Fruit fly (Drosophila melanogaster): ENCODE results near the gene CG42681.

The CG42681 gene

DNA sequence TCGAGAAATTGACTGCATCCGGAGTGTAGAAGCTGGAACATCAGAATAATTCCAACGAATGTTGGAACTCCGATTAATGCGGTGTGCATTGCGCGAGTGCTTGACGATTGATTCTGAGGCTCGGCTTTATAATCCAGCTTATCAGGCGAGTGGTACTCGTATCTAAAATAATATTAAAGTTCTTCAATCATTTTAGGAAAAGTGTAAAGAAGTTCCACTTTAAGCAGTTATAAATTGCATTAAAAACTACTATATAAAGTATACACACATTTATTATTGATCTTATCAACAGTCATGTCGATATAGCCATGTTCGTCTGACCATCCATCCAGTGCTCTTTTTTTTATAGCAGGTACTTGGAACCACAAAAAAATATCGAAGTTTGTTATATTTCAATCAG lies 40.3 kb downstream of the CG42681 start, which contains the start of gene CG18636:
Gene CG18636, minus strand, starts transcription at position 101 of the 400 bp plus-strand sequence.
- TF ChIP-seq lola (GFP tag; optimal IDR thresholded peaks at IDR 0.05): no peak
- TF ChIP-seq dl (GFP tag; optimal IDR thresholded peaks at IDR 0.05; ENCODE audit: insufficient read depth in 1 of 2, partially characterized antibody in 2 of 2): no peak
- no peak for TF ChIP-seq ey (GFP tag; optimal IDR thresholded peaks at IDR 0.05)
- no peak for TF ChIP-seq Jra (GFP tag; optimal IDR thresholded peaks at IDR 0.05)
- no peak for TF ChIP-seq br (GFP tag; optimal IDR thresholded peaks at IDR 0.05)
- no peak for TF ChIP-seq CrebA (GFP tag; optimal IDR thresholded peaks at IDR 0.05; ENCODE audit: borderline replicate concordance)
- TF ChIP-seq Hnf4 (GFP tag; optimal IDR thresholded peaks at IDR 0.05): no peak
- TF ChIP-seq Hr78 (GFP tag; optimal IDR thresholded peaks at IDR 0.05): no peak
- TF ChIP-seq Abd-B (GFP tag; optimal IDR thresholded peaks at IDR 0.05): no peak
- TF ChIP-seq jim (GFP tag; optimal IDR thresholded peaks at IDR 0.05): no peak
